Worm (Caenorhabditis elegans) whole organism, young adult: ENCODE measurements around the gene bud-13.

Source experiments
- F57A8.1 ChIP-seq: fragments of 200-800 bp; sonication (Bioruptor generic); optimal IDR thresholded peaks from 2 replicates; lab custom pipeline; 2018; ENCODE audit warnings: mild to moderate bottlenecking, missing genetic modification characterization, moderate library complexity, missing compliant biosample characterization
- attf-3 ChIP-seq: fragments of 200-800 bp; sonication (Bioruptor generic); conservative IDR thresholded peaks from 2 replicates; pipeline ENCODE4 v1.3.6; 2022; ENCODE audit warnings: missing genetic modification reagents, missing genetic modification characterization, missing compliant biosample characterization
- ccch-3 ChIP-seq: fragments of 200-800 bp; sonication (Bioruptor generic); optimal IDR thresholded peaks from 2 replicates; lab custom pipeline; 2018; ENCODE audit warnings: mild to moderate bottlenecking, missing genetic modification characterization, missing compliant biosample characterization
- hlh-12 ChIP-seq: sonication (generic microtip); optimal IDR thresholded peaks from 2 replicates; lab custom pipeline; 2016; ENCODE audit warnings: missing genetic modification characterization, missing compliant biosample characterization
- lin-54 ChIP-seq: fragments of 200-800 bp; sonication (Bioruptor generic); optimal IDR thresholded peaks from 2 replicates; lab custom pipeline; 2018; ENCODE audit warnings: mild to moderate bottlenecking, missing genetic modification characterization, missing compliant biosample characterization
- rcor-1 ChIP-seq: fragments of 200-800 bp; sonication (Bioruptor generic); IDR thresholded peaks from 2 replicates; pipeline ENCODE4 v1.3.6; 2022; ENCODE audit warnings: missing genetic modification reagents, missing genetic modification characterization, missing compliant biosample characterization
- rpc-1 ChIP-seq, 2 experiments: fragments of 150-350 bp in 1 of 2; sonication (generic microtip) in 1 of 2; optimal IDR thresholded peaks; 2 replicates each; lab custom pipeline; 2014 to 2018; ENCODE audit warnings: missing biosample characterization in 1 of 2, missing genetic modification characterization in 1 of 2, missing genetic modification reagents in 1 of 2, missing genotype in 1 of 2
- tbx-9 ChIP-seq: sonication (generic microtip); optimal IDR thresholded peaks from 2 replicates; lab custom pipeline; 2016; ENCODE audit warnings: borderline replicate concordance, missing genetic modification characterization, inconsistent platforms, missing compliant biosample characterization
- unc-130 ChIP-seq: sonication (generic microtip); optimal IDR thresholded peaks from 2 replicates; lab custom pipeline; 2016; ENCODE audit warnings: missing genetic modification reagents, missing genetic modification characterization, missing compliant biosample characterization
- unc-62 ChIP-seq: fragments of 150-350 bp; optimal IDR thresholded peaks from 2 replicates; lab custom pipeline; 2014; ENCODE audit warnings: missing biosample characterization, missing genetic modification reagents, missing genetic modification characterization

DNA sequence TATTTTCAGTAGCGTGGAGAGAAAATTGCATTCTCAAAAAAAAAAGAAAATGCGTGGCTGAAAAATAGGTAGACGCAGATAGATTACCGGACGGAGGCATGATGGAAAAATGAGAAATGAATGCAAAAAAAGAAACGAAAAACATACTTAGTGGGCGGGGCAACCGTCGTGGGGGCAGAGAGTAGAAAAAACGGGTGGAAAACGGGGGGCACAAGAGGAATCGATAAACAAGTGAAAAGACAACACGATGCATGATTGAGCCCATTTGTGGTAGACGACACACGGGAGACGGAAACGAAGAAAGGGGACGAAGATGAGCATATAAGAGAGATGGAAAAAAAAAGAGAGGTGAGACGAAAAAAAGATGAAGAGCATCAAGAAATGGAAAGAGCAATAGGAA lies 21.0 kb upstream of the bud-13 start:
- TF ChIP-seq ccch-3 (no peak), lin-54 (GFP tag; lab: Kevin White, UChicago) (no peak), rcor-1 (GFP tag; lab: Robert Waterston, UW) (no peak), unc-62 (GFP tag; lab: Kevin White, UChicago) (no peak), F57A8.1 (no peak), rpc-1 (optimal IDR thresholded peaks at IDR 0.05; lab: Kevin White, UChicago) (no peak), rpc-1 (tag; optimal IDR thresholded peaks at IDR 0.05; lab: Kevin White, UChicago) (no peak), unc-130 (GFP tag; lab: Kevin White, UChicago) (no peak), tbx-9 (tag; lab: Kevin White, UChicago) (no peak), attf-3 (GFP tag; lab: Robert Waterston, UW) (no peak), hlh-12 (tag; lab: Kevin White, UChicago) (no peak)
